Worm (Caenorhabditis elegans) whole organism, late embryonic: ENCODE results near the gene W06F12.2.
A peak's percentile ranks its signal among the peaks of the same experiment; 100 is the strongest.

Experiments
- ama-1 ChIP-seq: fragments of 150-350 bp; optimal IDR thresholded peaks from 2 replicates; lab custom pipeline; 2014
- che-1 ChIP-seq: sonication (generic microtip); optimal IDR thresholded peaks from 2 replicates; lab custom pipeline; 2016; ENCODE audit warnings: mild to moderate bottlenecking, missing genetic modification characterization, missing compliant biosample characterization
- eyg-1 ChIP-seq: sonication (generic microtip); optimal IDR thresholded peaks from 2 replicates; lab custom pipeline; 2016; ENCODE audit warnings: missing genotype, missing genetic modification characterization, missing compliant biosample characterization
- nhr-11 ChIP-seq: fragments of 150-350 bp; optimal IDR thresholded peaks from 2 replicates; lab custom pipeline; 2014; ENCODE audit warnings: missing biosample characterization, missing genetic modification characterization
- ref-2 ChIP-seq: sonication (generic microtip); optimal IDR thresholded peaks from 2 replicates; lab custom pipeline; 2016; ENCODE audit warnings: missing genetic modification characterization, missing compliant biosample characterization

DNA sequence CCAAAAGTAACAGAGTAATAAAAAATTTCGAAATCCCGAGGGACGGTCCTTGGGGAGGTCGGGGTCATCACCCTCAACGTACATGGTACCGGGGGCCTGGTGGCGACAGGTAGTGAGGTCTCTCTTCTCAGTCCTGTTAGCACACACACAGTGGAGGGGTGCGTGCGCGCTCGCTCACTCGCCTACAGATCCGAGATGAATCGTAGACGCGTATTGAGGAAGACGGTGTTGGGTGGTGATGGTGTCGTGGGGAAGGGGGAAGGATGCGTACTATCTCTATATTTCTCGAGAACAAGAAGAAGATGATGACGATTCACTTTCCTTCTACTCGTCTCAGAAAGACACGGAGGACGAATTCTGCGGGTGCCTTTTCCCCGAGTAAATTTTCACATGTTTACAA, 17.7 kb downstream of the W06F12.2 start:
- no peak for TF ChIP-seq che-1 (tag; lab: Kevin White, UChicago)
- TF ChIP-seq ama-1 = no peak
- peak; percentile 57 for TF ChIP-seq ref-2
- no peak for TF ChIP-seq eyg-1 (tag; lab: Kevin White, UChicago)
- no peak for TF ChIP-seq nhr-11 (tag; lab: Kevin White, UChicago)
